Worm (Caenorhabditis elegans) whole organism, L3 larva: ENCODE results near the gene acs-18.

Source experiments
- ZK546.5 ChIP-seq: sonication (generic microtip); optimal IDR thresholded peaks from 2 replicates; lab custom pipeline; 2017; ENCODE audit warnings: missing biosample characterization, missing genetic modification characterization
- aly-2 ChIP-seq: fragments of 150-350 bp; optimal IDR thresholded peaks from 2 replicates; lab custom pipeline; 2014; ENCODE audit warnings: missing biosample characterization, missing genetic modification characterization
- ceh-82 ChIP-seq: fragments of 150-350 bp; optimal IDR thresholded peaks from 2 replicates; lab custom pipeline; 2014; ENCODE audit warnings: missing biosample characterization, missing genetic modification characterization
- ceh-9 ChIP-seq: sonication (generic microtip); optimal IDR thresholded peaks from 2 replicates; lab custom pipeline; 2018; ENCODE audit warnings: missing biosample characterization, missing genetic modification characterization
- egl-5 ChIP-seq: fragments of 150-350 bp; optimal IDR thresholded peaks from 2 replicates; lab custom pipeline; 2017; ENCODE audit warnings: missing biosample characterization, missing genetic modification reagents, missing genetic modification characterization, inconsistent platforms
- elt-1 ChIP-seq: fragments of 150-350 bp; optimal IDR thresholded peaks from 2 replicates; lab custom pipeline; 2014; ENCODE audit warnings: missing biosample characterization, missing genetic modification characterization
- elt-2 ChIP-seq: sonication (generic microtip); optimal IDR thresholded peaks from 2 replicates; lab custom pipeline; 2016; ENCODE audit warnings: missing genetic modification reagents, mild to moderate bottlenecking, missing genetic modification characterization, missing compliant biosample characterization
- elt-3 ChIP-seq, 3 experiments: fragments of 150-350 bp in 1 of 3; sonication (generic microtip) in 2 of 3; optimal IDR thresholded peaks; 2 replicates in 2 of 3; 4 replicates in 1 of 3; lab custom pipeline; 2014 to 2017; ENCODE audit warnings: missing biosample characterization in 3 of 3, missing genetic modification characterization in 3 of 3
- fkh-10 ChIP-seq: sonication (generic microtip); optimal IDR thresholded peaks from 2 replicates; lab custom pipeline; 2017; ENCODE audit warnings: missing biosample characterization, missing genetic modification reagents, missing genetic modification characterization
- fkh-2 ChIP-seq: fragments of 150-350 bp; optimal IDR thresholded peaks from 2 replicates; lab custom pipeline; 2014; ENCODE audit warnings: missing biosample characterization, missing genetic modification reagents, missing genetic modification characterization
- jun-1 ChIP-seq: fragments of 150-350 bp; optimal IDR thresholded peaks from 2 replicates; lab custom pipeline; 2014; ENCODE audit warnings: missing biosample characterization, missing genetic modification reagents, missing genetic modification characterization
- lin-15B ChIP-seq: fragments of 150-350 bp; optimal IDR thresholded peaks from 2 replicates; lab custom pipeline; 2014; ENCODE audit warnings: missing biosample characterization, missing genetic modification characterization
- lin-39 ChIP-seq: fragments of 150-350 bp; optimal IDR thresholded peaks from 2 replicates; lab custom pipeline; 2018; ENCODE audit warnings: missing biosample characterization, missing genetic modification reagents, missing genetic modification characterization
- lsy-12 ChIP-seq: sonication (generic microtip); optimal IDR thresholded peaks from 2 replicates; lab custom pipeline; 2016; ENCODE audit warnings: mild to moderate bottlenecking, missing genetic modification characterization, missing compliant biosample characterization
- mdl-1 ChIP-seq: fragments of 150-350 bp; optimal IDR thresholded peaks from 2 replicates; lab custom pipeline; 2014; ENCODE audit warnings: missing biosample characterization, missing genetic modification characterization
- nfya-1 ChIP-seq: sonication (generic microtip); optimal IDR thresholded peaks from 2 replicates; lab custom pipeline; 2017; ENCODE audit warnings: missing genetic modification characterization, mild to moderate bottlenecking, missing compliant biosample characterization, antibody characterized with exemption, moderate library complexity; ENCODE audit not compliant: insufficient read depth
- nhr-11 ChIP-seq: fragments of 150-350 bp; optimal IDR thresholded peaks from 2 replicates; lab custom pipeline; 2014; ENCODE audit warnings: missing biosample characterization, missing genetic modification characterization
- nhr-12 ChIP-seq: fragments of 150-350 bp; optimal IDR thresholded peaks from 2 replicates; lab custom pipeline; 2014; ENCODE audit warnings: missing biosample characterization, missing genetic modification characterization
- nhr-23 ChIP-seq: fragments of 150-350 bp; optimal IDR thresholded peaks from 2 replicates; lab custom pipeline; 2014; ENCODE audit warnings: missing biosample characterization, missing genetic modification reagents, missing genetic modification characterization
- nhr-237 ChIP-seq: fragments of 150-350 bp; optimal IDR thresholded peaks from 2 replicates; lab custom pipeline; 2014; ENCODE audit warnings: missing biosample characterization, missing genetic modification characterization
- nhr-43 ChIP-seq: sonication (generic microtip); optimal IDR thresholded peaks from 2 replicates; lab custom pipeline; 2016; ENCODE audit warnings: mild to moderate bottlenecking, missing genetic modification characterization, missing compliant biosample characterization; ENCODE audit not compliant: poor library complexity, severe bottlenecking
- nhr-67 ChIP-seq: fragments of 150-350 bp; optimal IDR thresholded peaks from 2 replicates; lab custom pipeline; 2014; ENCODE audit warnings: missing biosample characterization, missing genetic modification characterization
- pha-4 ChIP-seq: fragments of 150-350 bp; optimal IDR thresholded peaks from 2 replicates; lab custom pipeline; 2014; ENCODE audit warnings: missing biosample characterization, missing genetic modification reagents, missing genetic modification characterization
- pqm-1 ChIP-seq: fragments of 150-350 bp; optimal IDR thresholded peaks from 2 replicates; lab custom pipeline; 2017; ENCODE audit warnings: missing biosample characterization, missing genetic modification characterization, inconsistent platforms
- sea-2 ChIP-seq: fragments of 150-350 bp; sonication (generic microtip); optimal IDR thresholded peaks from 4 replicates; lab custom pipeline; 2014; ENCODE audit warnings: missing biosample characterization, missing genetic modification reagents, missing genetic modification characterization
- snpc-4 ChIP-seq: fragments of 150-350 bp; optimal IDR thresholded peaks from 2 replicates; lab custom pipeline; 2014; ENCODE audit warnings: missing biosample characterization, missing genetic modification characterization
- tbx-2 ChIP-seq: sonication (generic microtip); optimal IDR thresholded peaks from 2 replicates; lab custom pipeline; 2016; ENCODE audit warnings: mild to moderate bottlenecking, missing genetic modification characterization, missing compliant biosample characterization
- unc-39 ChIP-seq: sonication (generic microtip); optimal IDR thresholded peaks from 4 replicates; lab custom pipeline; 2017; ENCODE audit warnings: missing biosample characterization, missing genetic modification characterization
- unc-62 ChIP-seq: fragments of 150-350 bp; sonication (generic microtip); optimal IDR thresholded peaks from 4 replicates; lab custom pipeline; 2014; ENCODE audit warnings: missing biosample characterization, missing genetic modification reagents, missing genetic modification characterization
- ztf-4 ChIP-seq: fragments of 150-350 bp; optimal IDR thresholded peaks from 2 replicates; lab custom pipeline; 2014; ENCODE audit warnings: missing biosample characterization, missing genetic modification characterization

The acs-18 gene

DNA sequence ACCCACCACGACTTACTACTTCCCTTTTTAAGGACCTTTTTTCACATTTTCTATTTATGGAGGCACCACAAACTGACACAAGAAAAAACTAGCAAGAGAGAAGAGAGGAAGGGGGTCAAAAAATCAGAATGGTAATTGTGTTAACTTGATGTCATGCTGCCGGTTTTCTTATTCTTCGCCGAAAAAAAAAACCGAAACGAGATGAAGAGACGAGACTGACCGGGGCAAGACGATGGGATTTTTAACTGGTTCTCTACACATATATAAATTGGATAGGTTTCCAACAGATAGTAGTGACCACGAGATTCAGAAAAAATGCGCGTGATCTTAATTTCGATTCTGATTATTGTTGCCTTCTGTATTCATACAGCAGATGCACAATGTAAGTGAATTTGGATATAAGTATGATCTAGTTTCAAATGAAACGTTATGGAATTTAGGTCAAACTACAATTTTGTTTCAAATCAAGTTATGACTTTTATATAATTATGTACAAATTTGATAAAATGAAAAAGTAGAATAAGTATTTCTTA is 39.6 kb downstream of the acs-18 start, which contains the start of gene Y43C5A.3:
Y43C5A.3 (plus strand) TSS at position 256 of the 533 bp plus-strand sequence.
- peak; percentile 57 for TF ChIP-seq nhr-23 (tag; lab: Kevin White, UChicago)
- TF ChIP-seq lin-39 (tag; lab: Kevin White, UChicago) = no peak

DNA sequence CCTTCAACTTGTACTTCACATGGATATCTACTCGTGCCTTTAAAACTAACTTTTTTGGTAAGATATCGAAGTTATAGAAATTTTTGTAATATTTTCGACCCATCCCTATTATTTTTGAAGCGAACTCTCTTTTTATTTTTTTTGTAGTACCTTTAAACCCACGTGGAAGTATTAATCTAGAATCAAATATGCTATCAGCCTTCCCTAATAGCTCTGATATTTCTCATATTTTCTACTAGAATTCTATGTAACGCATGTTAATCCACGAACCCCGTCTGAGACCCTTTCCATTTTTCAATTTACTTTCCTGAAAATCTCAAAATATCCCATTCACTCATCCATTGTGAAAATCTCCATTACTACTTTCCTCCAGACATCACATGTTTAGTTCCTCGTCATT is 40.1 kb downstream of the acs-18 start:
- no peak for TF ChIP-seq elt-3 (tag; optimal IDR thresholded peaks at IDR 0.05; lab: Kevin White, UChicago)
- TF ChIP-seq nhr-12 (tag; lab: Kevin White, UChicago) = no peak
- TF ChIP-seq ZK546.5 (tag; lab: Kevin White, UChicago) = no peak
- TF ChIP-seq tbx-2 (tag; lab: Kevin White, UChicago) = no peak
- TF ChIP-seq mdl-1 (tag; lab: Kevin White, UChicago) = no peak
- TF ChIP-seq fkh-2 = no peak
- TF ChIP-seq, all 47 proteins: peak for 0

DNA sequence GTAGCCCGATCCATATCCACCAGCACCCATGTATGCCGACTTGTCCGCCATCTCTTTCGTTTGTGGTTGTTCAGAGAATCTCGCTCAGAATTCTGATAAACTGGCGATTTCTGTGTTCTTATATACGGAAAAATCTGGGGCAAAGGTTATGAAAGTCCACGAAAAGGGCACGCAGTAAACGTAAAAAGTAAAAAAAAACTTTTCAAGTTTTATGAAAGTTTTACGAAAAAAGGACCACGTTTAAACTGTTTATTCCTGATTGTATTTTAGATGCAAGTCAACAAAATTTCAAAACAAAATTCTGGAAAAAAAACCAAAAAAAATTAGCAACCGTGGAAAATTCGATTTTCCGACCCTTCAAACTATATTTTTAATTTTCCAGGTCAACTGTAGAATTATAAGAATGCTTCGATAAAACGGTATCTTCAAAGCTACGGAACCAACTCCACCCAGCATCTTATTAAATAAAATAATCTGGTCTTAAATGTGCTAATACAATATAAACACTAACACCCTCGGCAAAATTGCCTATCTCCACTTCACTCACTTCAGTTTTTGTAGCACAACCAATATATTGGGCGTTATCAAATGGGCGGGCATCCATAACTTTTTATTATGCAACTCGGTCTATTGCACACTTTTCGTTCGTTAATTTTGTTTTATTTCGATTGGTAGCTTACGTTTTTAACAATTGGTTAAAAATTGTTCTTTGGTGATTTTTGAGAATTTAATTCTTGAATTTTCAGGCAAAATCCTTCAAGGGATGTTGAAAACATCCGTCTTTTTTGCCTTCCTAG is 44.1 kb downstream of the acs-18 start, which contains the start of the genes nspd-7 and Y43C5A.2:
nspd-7 (minus strand) TSS at position 51 of the 797 bp plus-strand sequence.
Y43C5A.2 (plus strand) TSS at position 747 of the 797 bp plus-strand sequence.
- TF ChIP-seq nhr-11 (tag; lab: Kevin White, UChicago) (no peak), ceh-9 (tag; lab: Kevin White, UChicago) (no peak), ztf-4 (tag; lab: Kevin White, UChicago) (no peak), unc-39 (tag; lab: Kevin White, UChicago) (no peak), nhr-67 (tag; lab: Kevin White, UChicago) (no peak), sea-2 (GFP tag; lab: Kevin White, UChicago) (no peak), mdl-1 (tag; lab: Kevin White, UChicago) (no peak), nhr-43 (no peak), snpc-4 (tag; lab: Kevin White, UChicago) (no peak), lsy-12 (tag; lab: Kevin White, UChicago) (no peak), elt-1 (no peak), pha-4 (tag; lab: Kevin White, UChicago) (peak; percentile 22), fkh-10 (GFP tag; lab: Kevin White, UChicago) (no peak), pqm-1 (tag; lab: Kevin White, UChicago) (peak; percentile 34), unc-62 (GFP tag; lab: Kevin White, UChicago) (no peak), nfya-1 (tag; lab: Kevin White, UChicago) (no peak), ZK546.5 (tag; lab: Kevin White, UChicago) (no peak), tbx-2 (tag; lab: Kevin White, UChicago) (no peak), nhr-237 (no peak), jun-1 (no peak), lin-15B (tag; lab: Kevin White, UChicago) (no peak), aly-2 (tag; lab: Kevin White, UChicago) (no peak), ceh-82 (tag; lab: Kevin White, UChicago) (no peak), elt-2 (peak; percentile 69), egl-5 (tag; lab: Kevin White, UChicago) (no peak)
- TF ChIP-seq, all 47 proteins: peak for 3

DNA sequence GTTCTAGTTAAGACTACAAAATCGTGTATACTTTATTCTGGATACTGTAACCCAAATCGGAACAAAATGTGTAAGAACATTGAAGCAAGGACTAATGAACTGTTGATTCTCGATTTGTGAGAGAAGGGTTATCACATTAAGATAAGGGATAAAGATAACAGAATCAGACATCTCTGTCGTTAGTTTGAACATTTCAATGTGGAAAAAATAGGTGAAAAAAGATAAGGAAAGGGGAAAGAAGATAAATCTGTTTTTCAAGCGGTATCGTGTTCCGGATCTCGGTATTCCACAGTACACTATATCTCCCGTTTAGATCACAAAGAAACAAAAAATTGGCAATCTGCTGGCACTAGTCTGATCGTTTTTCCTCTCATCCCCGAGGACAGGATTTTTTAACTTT is 52.4 kb downstream of the acs-18 start:
- TF ChIP-seq elt-3 (tag; optimal IDR thresholded peaks at IDR 0.05; lab: Kevin White, UChicago) = peak in 2 of 3 experiments; percentile 79 to 95
- peak; percentile 17 for TF ChIP-seq nhr-43
- peak; percentile 88 for TF ChIP-seq nhr-23 (tag; lab: Kevin White, UChicago)
- TF ChIP-seq nhr-12 (tag; lab: Kevin White, UChicago) = no peak
- peak; percentile 92 for TF ChIP-seq elt-1
